Worm (Caenorhabditis elegans) whole organism, L1 larva: ENCODE results near the gene nspg-10.

Experiments used
- Y116A8C.19 ChIP-seq: sonication (generic microtip); optimal IDR thresholded peaks from 2 replicates; lab custom pipeline; 2016; ENCODE audit warnings: missing compliant biosample characterization, missing genetic modification characterization, borderline replicate concordance
- alr-1 ChIP-seq: fragments of 200-800 bp; sonication (Bioruptor generic); optimal IDR thresholded peaks from 2 replicates; lab custom pipeline; 2018; ENCODE audit warnings: borderline replicate concordance, mild to moderate bottlenecking, missing genetic modification characterization, missing compliant biosample characterization
- aly-2 ChIP-seq: fragments of 150-350 bp; optimal IDR thresholded peaks from 2 replicates; lab custom pipeline; 2014; ENCODE audit warnings: missing biosample characterization, missing genetic modification characterization
- blmp-1 ChIP-seq: fragments of 150-350 bp; optimal IDR thresholded peaks from 2 replicates; lab custom pipeline; 2014; ENCODE audit warnings: missing biosample characterization, missing genetic modification characterization
- ceh-90 ChIP-seq: sonication (generic microtip); optimal IDR thresholded peaks from 2 replicates; lab custom pipeline; 2016; ENCODE audit warnings: missing genetic modification characterization, missing compliant biosample characterization
- ces-1 ChIP-seq: fragments of 150-350 bp; optimal IDR thresholded peaks from 2 replicates; lab custom pipeline; 2014; ENCODE audit warnings: missing biosample characterization, missing genetic modification reagents, missing genetic modification characterization
- dsc-1 ChIP-seq: sonication (generic microtip); optimal IDR thresholded peaks from 2 replicates; lab custom pipeline; 2016; ENCODE audit warnings: mild to moderate bottlenecking, missing genetic modification characterization, missing compliant biosample characterization
- elt-2 ChIP-seq: sonication (generic microtip); optimal IDR thresholded peaks from 2 replicates; lab custom pipeline; 2016; ENCODE audit warnings: missing genetic modification characterization, mild to moderate bottlenecking, inconsistent platforms, missing compliant biosample characterization, missing genetic modification reagents
- elt-3 ChIP-seq, 6 experiments: fragments of 150-350 bp in 1 of 6; sonication (generic microtip); optimal IDR thresholded peaks; 2 replicates each; lab custom pipeline; 2017 to 2018; ENCODE audit warnings: missing biosample characterization in 6 of 6, missing genetic modification characterization in 6 of 6, inconsistent platforms in 1 of 6
- ets-5 ChIP-seq: fragments of 200-800 bp; sonication (Bioruptor generic); IDR thresholded peaks from 2 replicates; pipeline ENCODE4 v1.3.6; 2022; ENCODE audit warnings: missing genetic modification characterization, missing compliant biosample characterization
- fkh-10 ChIP-seq: sonication (generic microtip); optimal IDR thresholded peaks from 2 replicates; lab custom pipeline; 2017; ENCODE audit warnings: missing biosample characterization, missing genetic modification reagents, missing genetic modification characterization
- fkh-8 ChIP-seq: sonication (generic microtip); optimal IDR thresholded peaks from 2 replicates; lab custom pipeline; 2016; ENCODE audit warnings: mild to moderate bottlenecking, missing genetic modification characterization, missing compliant biosample characterization
- hlh-4 ChIP-seq: sonication (generic microtip); optimal IDR thresholded peaks from 2 replicates; lab custom pipeline; 2016; ENCODE audit warnings: mild to moderate bottlenecking, missing genetic modification characterization, missing compliant biosample characterization
- hpl-2 ChIP-seq: fragments of 150-350 bp; optimal IDR thresholded peaks from 2 replicates; lab custom pipeline; 2014; ENCODE audit warnings: missing biosample characterization, missing genetic modification reagents, missing genetic modification characterization
- lin-14 ChIP-seq: fragments of 200-800 bp; sonication (Bioruptor generic); optimal IDR thresholded peaks from 2 replicates; lab custom pipeline; 2018; ENCODE audit warnings: mild to moderate bottlenecking, missing genetic modification characterization, moderate library complexity, missing compliant biosample characterization
- lir-3 ChIP-seq: sonication (generic microtip); optimal IDR thresholded peaks from 2 replicates; lab custom pipeline; 2016; ENCODE audit warnings: mild to moderate bottlenecking, missing genetic modification characterization, moderate library complexity, missing compliant biosample characterization; ENCODE audit not compliant: poor library complexity
- mab-9 ChIP-seq: fragments of 200-800 bp; sonication (Bioruptor generic); IDR thresholded peaks from 2 replicates; pipeline ENCODE4 v1.3.6; 2022; ENCODE audit warnings: missing genetic modification reagents, missing genetic modification characterization, missing compliant biosample characterization
- mef-2 ChIP-seq: fragments of 150-350 bp; optimal IDR thresholded peaks from 2 replicates; lab custom pipeline; 2014; ENCODE audit warnings: missing biosample characterization, missing genetic modification characterization
- nhr-19 ChIP-seq: fragments of 200-800 bp; sonication (Bioruptor generic); conservative IDR thresholded peaks from 2 replicates; pipeline ENCODE4 v1.3.6; 2022; ENCODE audit warnings: missing genetic modification characterization, missing compliant biosample characterization
- nhr-20 ChIP-seq: sonication (generic microtip); optimal IDR thresholded peaks from 2 replicates; lab custom pipeline; 2016; ENCODE audit warnings: mild to moderate bottlenecking, missing genetic modification characterization, missing compliant biosample characterization
- nhr-237 ChIP-seq: fragments of 150-350 bp; optimal IDR thresholded peaks from 2 replicates; lab custom pipeline; 2014; ENCODE audit warnings: missing biosample characterization, missing genetic modification characterization
- nhr-28 ChIP-seq: fragments of 150-350 bp; optimal IDR thresholded peaks from 2 replicates; lab custom pipeline; 2014; ENCODE audit warnings: missing biosample characterization, missing genetic modification characterization
- nhr-77 ChIP-seq: fragments of 150-350 bp; optimal IDR thresholded peaks from 2 replicates; lab custom pipeline; 2014; ENCODE audit warnings: missing biosample characterization, missing genetic modification characterization
- nhr-85 ChIP-seq: sonication (generic microtip); peaks from one replicate; lab custom pipeline; 2016; ENCODE audit warnings: missing genetic modification characterization, inconsistent platforms, missing compliant biosample characterization
- nhr-90 ChIP-seq: sonication (generic microtip); optimal IDR thresholded peaks from 2 replicates; lab custom pipeline; 2016; ENCODE audit warnings: mild to moderate bottlenecking, missing genetic modification characterization, missing compliant biosample characterization; ENCODE audit not compliant: poor library complexity
- skn-1 ChIP-seq: fragments of 150-350 bp; optimal IDR thresholded peaks from 2 replicates; lab custom pipeline; 2014; ENCODE audit warnings: missing biosample characterization, missing genetic modification characterization
- sox-4 ChIP-seq: sonication (generic microtip); optimal IDR thresholded peaks from 2 replicates; lab custom pipeline; 2016; ENCODE audit warnings: missing genetic modification characterization, missing compliant biosample characterization
- sptf-1 ChIP-seq: fragments of 150-350 bp; optimal IDR thresholded peaks from 2 replicates; lab custom pipeline; 2014; ENCODE audit warnings: missing biosample characterization, missing genetic modification characterization
- unc-62 ChIP-seq: fragments of 150-350 bp; optimal IDR thresholded peaks from 2 replicates; lab custom pipeline; 2014; ENCODE audit warnings: missing biosample characterization, missing genetic modification reagents, missing genetic modification characterization
- unc-98 ChIP-seq: fragments of 200-800 bp; sonication (Bioruptor generic); IDR thresholded peaks from 2 replicates; pipeline ENCODE4 v1.3.6; 2022; ENCODE audit warnings: missing genetic modification characterization, missing compliant biosample characterization
- vab-15 ChIP-seq: sonication (generic microtip); optimal IDR thresholded peaks from 2 replicates; lab custom pipeline; 2017; ENCODE audit warnings: missing genotype, mild to moderate bottlenecking, missing genetic modification characterization, missing compliant biosample characterization
- xbp-1 ChIP-seq: sonication (generic microtip); optimal IDR thresholded peaks from 2 replicates; lab custom pipeline; 2016; ENCODE audit warnings: missing genetic modification characterization, missing compliant biosample characterization
- ztf-11 ChIP-seq, 2 experiments: sonication (generic microtip); optimal IDR thresholded peaks; 2 replicates each; lab custom pipeline; 2016 to 2017; ENCODE audit warnings: missing genetic modification characterization in 2 of 2, missing biosample characterization in 1 of 2, missing compliant biosample characterization in 1 of 2
- ztf-4 ChIP-seq: fragments of 150-350 bp; optimal IDR thresholded peaks from 2 replicates; lab custom pipeline; 2014; ENCODE audit warnings: missing biosample characterization, missing genetic modification characterization

nspg-10 gene

DNA sequence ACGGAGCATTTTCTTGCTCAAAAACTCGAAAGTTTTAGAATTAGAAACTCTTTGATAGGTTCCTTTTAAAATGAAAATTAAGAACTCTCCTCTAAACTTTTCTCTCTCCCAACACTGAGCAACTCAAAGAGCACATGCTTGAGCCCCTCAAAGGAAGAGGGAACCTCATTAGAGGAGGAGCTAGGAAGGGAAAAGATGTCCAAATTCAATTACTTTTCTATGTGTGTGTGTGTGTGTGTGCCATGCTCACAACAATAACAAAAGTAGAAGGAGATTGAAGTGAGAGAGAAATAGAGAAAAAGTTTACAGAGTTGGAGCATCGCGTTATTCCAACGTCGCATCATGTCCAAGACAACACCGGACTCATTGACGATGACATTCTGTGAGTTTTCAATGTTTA lies 19.6 kb upstream of the nspg-10 start (continued):
- no peak for TF ChIP-seq ztf-11 (tag; optimal IDR thresholded peaks at IDR 0.05; lab: Kevin White, UChicago)
- no peak for TF ChIP-seq alr-1
- no peak for TF ChIP-seq nhr-28 (tag; lab: Kevin White, UChicago)
- no peak for TF ChIP-seq sptf-1
- TF ChIP-seq vab-15, result no peak
- no peak for TF ChIP-seq nhr-85
- no peak for TF ChIP-seq ceh-90

DNA sequence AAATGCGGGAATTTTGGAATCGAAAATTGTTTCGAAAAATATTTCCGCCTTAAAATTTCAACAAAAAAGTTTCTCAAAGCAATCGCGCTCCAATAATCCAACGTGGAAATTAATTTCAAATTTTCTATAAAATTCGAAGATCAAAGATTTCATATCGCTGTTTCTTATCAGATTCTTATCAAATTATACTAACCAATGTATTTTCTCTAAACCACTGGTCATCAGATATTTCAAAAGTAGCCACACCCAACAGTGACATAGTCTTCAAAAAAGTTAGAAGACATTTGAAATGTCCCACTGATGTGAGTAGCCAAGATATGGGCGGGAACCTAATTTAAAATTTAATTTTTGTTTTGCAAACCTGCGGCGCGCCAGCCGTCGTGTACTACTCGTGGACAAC lies 18.1 kb upstream of the nspg-10 start:
- TF ChIP-seq mab-9 (GFP tag; lab: Robert Waterston, UW), result no peak
- peak; percentile 12 for TF ChIP-seq nhr-85
- peak in 5 of 6 experiments; percentile 19 to 52 (median 47) for TF ChIP-seq elt-3 (tag; optimal IDR thresholded peaks at IDR 0.05; lab: Kevin White, UChicago)
- TF ChIP-seq ztf-4, result no peak

DNA sequence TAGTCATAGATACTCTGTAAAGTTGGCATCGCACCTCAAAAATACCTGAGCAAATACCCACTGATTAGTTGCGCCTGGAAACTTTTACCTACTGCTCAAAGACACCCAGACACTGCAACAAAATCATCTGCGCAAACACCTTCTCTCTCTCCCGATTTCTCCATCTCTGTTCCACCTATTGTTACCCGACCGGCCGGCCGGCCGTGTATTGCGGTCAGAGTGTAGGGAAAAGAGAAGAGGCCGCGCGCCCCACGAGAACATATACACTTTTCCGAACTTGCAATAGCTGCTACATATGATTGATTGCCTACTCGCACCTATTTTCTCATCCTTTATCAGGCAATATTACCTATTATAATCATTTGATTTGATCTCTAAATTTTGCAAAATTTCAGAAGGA lies 17.2 kb upstream of the nspg-10 start:
- TF ChIP-seq elt-3 (tag; optimal IDR thresholded peaks at IDR 0.05; lab: Kevin White, UChicago), result peak in 1 of 6 experiments; percentile 12
- peak; percentile 30 for TF ChIP-seq skn-1 (tag; lab: Kevin White, UChicago)
- peak; percentile 69 for TF ChIP-seq lin-14 (GFP tag; lab: Kevin White, UChicago)
- TF ChIP-seq nhr-20, result peak; percentile 5
- peak; percentile 64 for TF ChIP-seq blmp-1
- no peak for TF ChIP-seq Y116A8C.19 (tag; lab: Kevin White, UChicago)
- TF ChIP-seq nhr-77 (tag; lab: Kevin White, UChicago), result peak; percentile 16
- no peak for TF ChIP-seq ets-5
- TF ChIP-seq nhr-237 (tag; lab: Kevin White, UChicago), result no peak

DNA sequence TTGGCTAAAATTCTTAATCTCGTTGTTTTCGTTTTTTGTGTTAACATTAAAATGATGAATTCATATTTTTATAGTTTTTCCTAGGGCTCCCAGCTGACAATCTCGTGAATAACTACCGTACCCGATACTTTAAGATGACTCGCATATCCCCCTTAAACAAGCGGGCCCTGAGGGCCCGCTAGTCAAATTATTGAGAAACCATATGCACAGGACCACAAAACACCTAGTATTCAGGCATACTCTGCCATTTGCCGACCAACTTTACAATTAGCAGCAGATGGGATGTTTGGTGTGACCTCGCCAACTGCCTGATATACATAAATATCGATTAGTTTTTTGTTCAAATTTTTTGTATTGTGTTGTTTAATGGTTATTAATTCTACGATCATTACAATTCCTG lies 8.8 kb upstream of the nspg-10 start, which contains the start of gene F19C7.3:
Gene F19C7.3, plus strand, starts transcription at position 301 of the 400 bp plus-strand sequence.
- TF ChIP-seq fkh-10 (GFP tag; lab: Kevin White, UChicago) (no peak), aly-2 (tag; lab: Kevin White, UChicago) (no peak), dsc-1 (tag; lab: Kevin White, UChicago) (no peak), mef-2 (no peak), alr-1 (no peak), unc-62 (GFP tag; lab: Kevin White, UChicago) (no peak), ztf-11 (tag; optimal IDR thresholded peaks at IDR 0.05; lab: Kevin White, UChicago) (no peak), nhr-19 (no peak), ets-5 (no peak), ces-1 (no peak), xbp-1 (tag; lab: Kevin White, UChicago) (no peak), hpl-2 (GFP tag; lab: Kevin White, UChicago) (no peak), sox-4 (no peak), nhr-28 (tag; lab: Kevin White, UChicago) (no peak), nhr-90 (no peak), lir-3 (no peak), unc-98 (GFP tag; lab: Robert Waterston, UW) (no peak), ceh-90 (no peak)

DNA sequence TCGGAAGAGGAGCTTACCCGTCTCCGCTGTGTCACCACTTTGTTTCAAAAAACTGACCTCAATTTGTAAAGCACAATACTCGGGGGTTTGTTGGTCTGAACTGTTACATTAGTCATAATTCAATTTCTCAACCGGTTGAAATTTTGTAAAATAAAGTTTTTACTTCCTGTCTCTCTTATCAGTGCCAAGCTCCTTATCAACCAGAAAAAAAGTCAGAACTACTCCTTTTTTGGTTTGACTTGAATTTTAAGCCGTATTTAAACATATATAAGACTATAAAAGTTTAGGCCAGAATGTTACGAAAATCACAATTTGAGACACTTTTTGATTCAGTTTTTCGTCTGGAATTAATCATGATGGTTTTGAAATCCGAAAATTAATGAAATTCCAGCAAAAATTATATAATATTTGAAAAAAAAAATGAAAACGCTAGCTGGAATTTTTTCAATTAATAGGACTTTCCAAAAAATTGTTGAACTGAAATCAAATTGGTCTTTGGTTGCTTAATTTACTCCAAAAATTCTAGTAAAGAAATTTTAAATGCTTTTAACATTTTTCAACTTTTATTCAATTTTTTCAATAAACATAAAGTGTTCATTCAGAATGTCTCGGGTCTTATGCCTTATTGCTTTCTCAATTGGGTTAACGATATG lies 6.1 kb upstream of the nspg-10 start, which contains the start of gene F19C7.2:
Gene F19C7.2, plus strand, starts transcription at position 603 of the 653 bp plus-strand sequence.
- TF ChIP-seq hlh-4 (no peak), nhr-85 (peak; percentile 28), elt-2 (tag; lab: Kevin White, UChicago) (peak; percentile 71), fkh-8 (tag; lab: Kevin White, UChicago) (no peak), unc-98 (GFP tag; lab: Robert Waterston, UW) (no peak)
- TF ChIP-seq, all 84 proteins: peak for 2
